Worm (Caenorhabditis elegans) whole organism, L4 larva: ENCODE measurements around the gene F35E12.6.

ENCODE experiments used
- ama-1 ChIP-seq: fragments of 150-350 bp; optimal IDR thresholded peaks from 2 replicates; lab custom pipeline; 2014; ENCODE audit warnings: inconsistent platforms, mixed read lengths
- fkh-10 ChIP-seq: fragments of 150-350 bp; optimal IDR thresholded peaks from 2 replicates; lab custom pipeline; 2014; ENCODE audit warnings: missing biosample characterization, missing genetic modification reagents, missing genetic modification characterization
- lin-15B ChIP-seq: fragments of 150-350 bp; sonication (generic microtip); optimal IDR thresholded peaks from 3 replicates; lab custom pipeline; 2014; ENCODE audit warnings: missing biosample characterization, missing genetic modification characterization
- skn-1 ChIP-seq: fragments of 150-350 bp; optimal IDR thresholded peaks from 2 replicates; lab custom pipeline; 2014; ENCODE audit warnings: missing biosample characterization, missing genetic modification characterization
- unc-130 ChIP-seq: sonication (generic microtip); optimal IDR thresholded peaks from 2 replicates; lab custom pipeline; 2016; ENCODE audit warnings: missing genetic modification reagents, missing genetic modification characterization, missing compliant biosample characterization

DNA sequence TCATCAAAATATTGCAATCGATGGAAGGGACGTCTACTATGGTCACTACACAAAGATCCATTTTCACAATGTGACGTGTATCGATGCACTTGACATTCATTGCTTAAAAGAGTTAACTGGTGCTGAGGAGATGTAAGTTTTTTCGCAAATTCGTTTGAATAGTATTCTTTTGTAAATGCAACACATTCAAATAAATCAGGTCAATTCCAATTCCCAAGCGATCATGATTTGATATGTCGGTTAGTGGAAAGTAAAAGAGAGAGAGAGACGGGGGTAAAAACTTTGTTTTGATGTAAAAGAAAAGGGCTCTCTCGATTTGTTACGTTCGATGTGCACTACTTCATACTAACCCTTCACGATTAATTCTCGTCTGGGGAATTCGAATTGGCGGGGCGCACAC lies 45.8 kb downstream of the F35E12.6 start:
- TF ChIP-seq lin-15B (no peak), skn-1 (tag; lab: Kevin White, UChicago) (no peak), ama-1 (no peak), fkh-10 (GFP tag; lab: Kevin White, UChicago) (no peak), unc-130 (no peak)
